Fruit fly (Drosophila melanogaster) S2 (cell line): Measurements from ENCODE around the gene Apt1.
A peak's percentile ranks its signal among the peaks of the same experiment; 100 is the strongest.
"Not testable (repeated sequence)": the region's sequence is repeated elsewhere in the genome, so short reads cannot be mapped to it uniquely, and the experiment has no call there.

Source experiments
- CG8478 ChIP-seq: fragments of >200 bp; optimal IDR thresholded peaks from 2 replicates; lab custom pipeline; 2018
- CTCF ChIP-seq, 2 experiments: fragments of >200 bp; optimal IDR thresholded peaks; 2 replicates each; lab custom pipeline; 2018

Apt1 gene

DNA sequence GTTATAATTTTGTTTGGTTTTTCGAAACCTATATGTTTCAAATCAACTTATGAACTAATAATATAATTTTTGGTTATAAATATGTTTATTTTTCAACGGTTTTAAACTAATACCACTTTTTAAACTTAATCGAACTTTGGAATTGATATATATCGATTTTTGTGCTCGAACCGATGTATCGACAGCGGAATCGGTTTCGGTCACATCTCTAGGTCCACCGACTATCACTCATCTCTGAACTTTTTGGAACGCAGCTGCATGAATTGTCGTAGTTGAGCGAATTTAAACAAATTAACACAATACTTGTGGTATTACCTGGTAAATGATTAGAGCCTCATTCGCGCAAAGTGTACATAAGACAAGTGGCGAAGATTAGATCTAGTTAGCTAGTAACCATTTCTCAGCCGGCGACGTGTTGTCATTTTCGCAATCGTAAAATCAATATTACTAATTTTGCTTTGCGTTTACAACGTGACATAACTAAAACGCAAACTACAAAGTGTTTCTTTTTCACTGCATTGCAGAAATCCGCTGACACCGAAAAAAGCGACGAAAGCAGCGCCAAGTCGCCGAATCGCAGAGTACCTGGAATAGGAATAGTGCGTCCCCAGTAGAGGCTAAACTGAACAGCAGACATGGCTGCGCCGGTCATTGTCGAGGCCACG lies at the start of gene Apt1:
Apt1 (plus strand) TSS at position 219 of the 665 bp plus-strand sequence.
- no peak for TF ChIP-seq CG8478 (lab: Kevin White, UChicago)
- TF ChIP-seq CTCF (optimal IDR thresholded peaks at IDR 0.05; lab: Kevin White, UChicago): peak in 1 of 2 experiments; percentile 16

DNA sequence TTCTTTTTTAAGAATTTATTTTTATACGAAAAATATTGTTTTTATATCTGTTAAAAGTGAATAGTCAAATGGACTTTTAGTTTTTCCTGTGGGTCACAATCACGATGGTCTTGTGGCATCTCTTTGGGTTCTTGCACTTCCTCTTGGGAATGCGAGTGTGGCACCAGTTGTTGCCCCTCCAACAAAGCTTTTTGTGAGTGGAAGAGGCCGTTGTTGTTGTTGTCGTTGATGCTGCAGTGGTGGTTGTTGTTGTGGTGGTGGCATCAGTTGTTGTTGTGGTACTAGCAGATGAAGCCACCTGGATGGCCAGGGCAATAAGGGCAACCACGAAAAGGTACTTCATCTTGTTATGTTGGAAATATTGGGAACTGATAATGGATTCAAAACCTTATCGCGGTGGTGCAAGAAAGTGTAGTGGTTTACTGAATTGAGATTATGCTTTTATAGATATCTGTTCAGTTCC lies 49.6 kb upstream of the Apt1 start, which contains the start of gene CG33270:
CG33270 (minus strand) TSS at position 413 of the 463 bp plus-strand sequence.
- TF ChIP-seq CTCF (optimal IDR thresholded peaks at IDR 0.05; lab: Kevin White, UChicago) (no peak), CG8478 (lab: Kevin White, UChicago) (no peak)

DNA sequence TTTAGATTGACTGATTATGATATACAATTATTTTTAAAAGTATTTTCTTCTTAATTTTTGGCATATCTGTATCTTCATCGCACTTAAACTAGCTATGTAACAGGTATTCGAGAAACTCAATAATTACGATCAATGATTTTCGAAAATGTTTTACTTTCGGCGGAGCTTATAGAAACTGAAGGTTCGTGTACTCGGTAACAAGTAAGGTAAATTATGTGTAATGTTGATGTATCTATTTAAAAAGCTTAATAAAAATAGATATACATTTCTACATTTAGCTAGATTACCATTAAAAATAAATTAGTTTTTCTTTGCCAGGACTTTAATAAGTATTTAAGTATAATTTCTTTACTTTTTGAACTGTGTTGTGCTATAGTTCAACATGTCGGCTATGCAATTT lies 49.0 kb upstream of the Apt1 start:
- TF ChIP-seq CG8478 (lab: Kevin White, UChicago) (no peak), CTCF (optimal IDR thresholded peaks at IDR 0.05; lab: Kevin White, UChicago) (no peak)

DNA sequence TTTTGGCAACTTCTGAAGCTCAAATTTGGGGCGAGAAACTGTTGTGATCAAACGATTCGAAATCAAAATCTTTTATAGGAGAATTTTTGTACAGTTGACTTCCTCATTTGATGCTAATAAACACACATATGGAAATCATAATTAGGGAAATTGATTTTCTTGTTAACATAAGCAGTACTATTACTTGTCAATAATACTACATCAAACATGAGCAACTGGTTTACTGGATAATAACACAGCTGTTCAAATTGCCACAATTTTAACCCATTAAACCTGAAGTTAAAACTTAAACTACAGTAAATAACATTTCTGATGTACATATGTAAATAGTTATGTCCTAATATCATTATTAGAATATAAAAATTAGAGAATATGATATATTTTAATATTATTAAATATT lies 47.9 kb upstream of the Apt1 start, which contains the start of gene CG43390:
CG43390 (minus strand) TSS at position 32 of the 400 bp plus-strand sequence.
- TF ChIP-seq CG8478 (lab: Kevin White, UChicago): no peak
- no peak for TF ChIP-seq CTCF (optimal IDR thresholded peaks at IDR 0.05; lab: Kevin White, UChicago)

DNA sequence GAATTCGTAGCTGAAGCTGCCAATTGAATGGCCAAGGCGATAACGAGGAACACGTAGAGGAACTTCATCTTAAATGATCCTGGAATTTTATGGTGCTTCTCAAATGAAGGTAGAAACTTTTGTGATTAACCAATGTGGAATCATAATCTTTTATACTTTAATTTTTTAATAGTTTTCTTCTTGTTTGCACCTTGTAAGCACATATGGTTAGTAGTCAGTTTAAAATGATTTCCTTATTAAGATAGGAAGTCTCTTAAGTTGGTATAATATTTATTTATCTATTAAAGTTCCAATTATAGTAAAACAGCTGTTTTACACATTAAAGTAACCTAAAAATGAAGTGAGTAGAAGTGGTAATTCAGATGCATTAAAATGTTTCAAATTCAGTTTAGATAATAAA lies 46.9 kb upstream of the Apt1 start, which contains the start of gene CG43391:
CG43391 (minus strand) TSS at position 101 of the 400 bp plus-strand sequence.
- TF ChIP-seq CTCF (optimal IDR thresholded peaks at IDR 0.05; lab: Kevin White, UChicago): no peak
- no peak for TF ChIP-seq CG8478 (lab: Kevin White, UChicago)

DNA sequence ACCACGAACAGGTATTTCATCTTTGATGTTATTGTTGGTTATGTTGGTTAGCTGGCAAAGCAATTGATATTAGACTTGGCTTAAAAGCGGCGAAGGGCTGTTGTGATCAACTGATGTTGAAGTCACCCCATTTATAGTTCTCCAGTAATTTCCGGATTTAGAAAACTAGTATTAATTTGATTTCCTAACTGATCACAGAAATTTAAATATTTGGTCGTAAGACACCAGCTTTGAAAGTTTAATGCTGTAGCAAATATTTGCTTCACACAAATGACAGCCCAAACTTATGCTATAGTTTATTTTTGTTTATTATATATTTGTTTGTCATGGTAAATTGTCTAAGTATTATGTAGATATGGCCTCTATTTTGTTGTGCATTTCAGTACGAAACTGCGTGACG lies 45.7 kb upstream of the Apt1 start, which contains the start of gene CG33269:
CG33269 (minus strand) TSS at position 101 of the 400 bp plus-strand sequence.
- TF ChIP-seq CG8478 (lab: Kevin White, UChicago) (no peak), CTCF (optimal IDR thresholded peaks at IDR 0.05; lab: Kevin White, UChicago) (no peak)

DNA sequence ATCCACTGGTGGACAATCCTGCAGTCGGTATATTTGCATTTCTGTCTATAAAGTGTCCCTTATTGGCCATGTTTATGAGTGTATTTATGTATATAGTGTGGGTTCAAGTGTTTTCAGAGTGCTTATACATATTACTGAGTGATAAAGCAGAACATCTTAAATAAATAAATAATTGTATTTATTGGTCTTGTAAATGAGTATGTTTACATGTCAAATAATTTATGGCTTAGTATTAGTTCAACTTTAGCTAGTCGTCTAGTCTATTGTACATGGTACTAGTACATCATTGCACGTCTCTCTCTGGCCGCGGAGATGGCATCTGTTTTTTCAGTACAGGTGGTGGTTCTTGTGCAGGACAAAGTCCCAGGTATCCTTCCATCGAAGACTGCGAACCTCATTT lies 43.9 kb upstream of the Apt1 start, which contains the start of gene CG32086:
CG32086 (minus strand) TSS at position 101 of the 400 bp plus-strand sequence.
- TF ChIP-seq CTCF (optimal IDR thresholded peaks at IDR 0.05; lab: Kevin White, UChicago): no peak
- no peak for TF ChIP-seq CG8478 (lab: Kevin White, UChicago)

DNA sequence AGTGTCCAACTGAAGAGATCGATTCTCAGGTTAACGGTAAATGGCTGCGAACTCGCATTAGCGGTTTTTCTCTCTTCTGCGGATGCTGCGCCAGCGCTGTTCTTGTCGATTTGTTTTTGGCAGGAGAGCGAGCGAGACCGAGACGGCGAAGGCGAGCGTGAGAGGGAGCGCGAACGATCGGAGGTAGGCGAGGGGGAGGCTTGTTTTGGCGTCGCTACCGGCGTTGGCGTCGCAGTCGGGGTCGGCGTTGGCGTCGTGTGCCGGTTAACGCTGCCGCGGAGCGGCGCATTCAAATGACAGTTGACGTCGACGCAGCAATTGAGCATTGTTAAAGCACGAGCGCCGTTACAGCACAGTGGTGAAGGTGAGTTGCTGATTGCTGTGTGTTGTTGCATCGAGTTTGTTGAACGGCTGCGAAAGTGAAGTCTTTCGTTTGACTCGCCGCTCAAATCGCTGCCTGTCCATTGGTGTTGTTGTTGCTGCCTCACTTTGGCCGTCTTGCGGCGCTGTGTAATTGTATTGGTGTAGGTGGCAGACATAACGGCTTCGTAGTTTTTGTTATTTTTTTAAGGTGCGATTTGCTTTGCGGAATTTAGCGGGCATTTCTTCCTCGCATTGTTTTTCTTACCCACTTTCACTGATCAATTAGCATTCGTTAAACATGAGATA lies 40.9 kb upstream of the Apt1 start:
- TF ChIP-seq CTCF (optimal IDR thresholded peaks at IDR 0.05; lab: Kevin White, UChicago) (no peak), CG8478 (lab: Kevin White, UChicago) (no peak)

DNA sequence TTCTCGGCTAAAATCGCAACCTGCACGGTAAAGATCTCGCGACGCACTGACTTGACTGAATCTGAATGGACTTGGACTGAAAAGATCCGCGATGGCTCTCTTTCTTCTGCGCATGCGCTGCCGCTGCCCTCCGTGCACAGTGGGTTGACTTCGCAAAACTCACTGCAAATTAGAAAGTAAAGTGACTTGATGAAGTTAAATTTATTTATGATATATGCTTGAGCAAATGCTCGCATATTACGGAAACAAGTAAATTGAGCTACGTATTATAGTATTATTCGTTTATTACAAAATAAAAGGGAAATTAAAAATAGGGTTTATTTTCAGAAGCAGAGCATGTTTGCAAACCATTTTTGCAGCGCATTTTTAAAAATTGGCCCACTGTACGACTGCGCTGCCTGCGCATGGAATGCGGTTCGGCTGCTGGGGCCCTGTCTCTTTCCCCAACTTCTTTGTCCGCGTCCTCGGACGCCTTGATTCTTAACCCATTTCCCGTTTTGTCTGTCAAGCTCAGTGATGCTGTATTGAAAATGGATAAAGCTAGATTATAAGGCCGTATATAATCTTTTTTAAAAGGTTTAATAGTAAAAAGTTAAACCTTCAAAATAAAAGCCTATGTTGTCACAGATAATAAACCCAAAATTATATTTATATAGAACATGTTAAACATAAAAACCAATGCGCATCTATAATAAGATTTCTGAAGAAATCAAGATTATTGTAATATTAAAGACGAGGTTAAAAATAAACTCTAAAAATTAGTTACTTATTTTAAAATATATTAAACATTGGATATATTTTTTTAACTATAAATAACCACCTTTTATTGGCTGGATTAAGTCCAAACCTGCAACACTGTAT lies 39.9 kb upstream of the Apt1 start, which contains the start of gene rt:
rt (minus strand) TSS at position 51 of the 861 bp plus-strand sequence.
- TF ChIP-seq CG8478 (lab: Kevin White, UChicago) (no peak), CTCF (optimal IDR thresholded peaks at IDR 0.05; lab: Kevin White, UChicago) (no peak)

DNA sequence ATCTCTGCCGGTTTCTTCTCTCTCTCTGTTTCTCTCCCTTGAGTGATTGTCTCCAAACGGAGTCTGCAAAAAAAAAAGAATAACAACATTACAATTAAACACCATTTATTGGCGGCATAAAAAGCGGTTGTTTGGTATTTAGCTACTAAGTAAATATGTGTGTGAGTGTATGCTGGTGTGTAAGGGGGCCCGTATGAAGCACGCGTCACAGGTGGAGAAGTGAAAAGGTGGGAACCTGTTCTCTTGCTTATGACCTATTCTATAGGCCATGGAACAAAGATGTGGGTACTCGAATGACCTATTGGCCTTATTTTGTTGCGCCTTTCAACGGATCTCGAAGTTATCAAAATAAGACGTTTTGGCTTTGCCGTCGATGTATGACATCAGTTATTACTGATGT lies 39.2 kb upstream of the Apt1 start:
- TF ChIP-seq CG8478 (lab: Kevin White, UChicago) (no peak), CTCF (optimal IDR thresholded peaks at IDR 0.05; lab: Kevin White, UChicago) (no peak)

DNA sequence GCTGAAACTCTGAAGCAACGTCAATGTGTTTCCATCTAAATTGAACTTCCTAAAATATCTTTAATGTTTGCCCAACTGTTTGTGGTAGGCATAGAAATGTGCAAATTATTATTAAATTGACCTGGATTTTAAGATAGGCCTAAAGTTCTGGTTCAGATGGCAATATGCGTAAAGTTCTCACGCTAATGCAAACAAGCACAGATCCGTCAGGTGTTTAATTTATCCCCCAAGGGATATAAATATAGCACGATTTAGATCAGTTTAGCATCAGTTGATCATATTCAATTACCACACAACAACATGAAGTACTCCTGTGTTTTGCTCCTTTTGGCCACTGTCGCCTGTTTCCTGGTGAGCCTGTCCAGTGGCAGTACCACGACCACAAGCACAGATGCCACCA lies 38.4 kb upstream of the Apt1 start, which contains the start of gene CG7377:
CG7377 (plus strand) TSS at position 301 of the 400 bp plus-strand sequence.
- not testable (repeated sequence) for TF ChIP-seq CTCF (optimal IDR thresholded peaks at IDR 0.05; lab: Kevin White, UChicago); CG8478 (lab: Kevin White, UChicago)

DNA sequence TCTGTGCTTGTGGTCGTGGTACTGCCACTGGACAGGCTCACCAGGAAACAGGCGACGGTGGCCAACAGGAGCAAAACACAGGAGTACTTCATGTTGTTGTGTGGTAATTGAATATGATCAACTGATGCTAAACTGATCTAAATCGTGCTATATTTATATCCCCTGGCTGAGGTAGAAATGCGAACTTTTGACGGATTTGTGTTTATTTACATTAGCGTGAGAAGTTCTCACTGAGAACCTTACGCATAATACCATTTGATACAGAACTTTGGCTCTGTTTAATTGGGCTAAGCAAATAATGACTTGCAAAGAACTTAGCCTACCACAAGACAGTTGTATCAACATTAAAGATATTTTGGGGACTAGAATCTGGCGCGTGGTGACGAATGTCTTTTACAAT lies 36.7 kb upstream of the Apt1 start, which contains the start of gene CG33268:
CG33268 (minus strand) TSS at position 101 of the 400 bp plus-strand sequence.
- no peak for TF ChIP-seq CG8478 (lab: Kevin White, UChicago)
- TF ChIP-seq CTCF (optimal IDR thresholded peaks at IDR 0.05; lab: Kevin White, UChicago): no peak

DNA sequence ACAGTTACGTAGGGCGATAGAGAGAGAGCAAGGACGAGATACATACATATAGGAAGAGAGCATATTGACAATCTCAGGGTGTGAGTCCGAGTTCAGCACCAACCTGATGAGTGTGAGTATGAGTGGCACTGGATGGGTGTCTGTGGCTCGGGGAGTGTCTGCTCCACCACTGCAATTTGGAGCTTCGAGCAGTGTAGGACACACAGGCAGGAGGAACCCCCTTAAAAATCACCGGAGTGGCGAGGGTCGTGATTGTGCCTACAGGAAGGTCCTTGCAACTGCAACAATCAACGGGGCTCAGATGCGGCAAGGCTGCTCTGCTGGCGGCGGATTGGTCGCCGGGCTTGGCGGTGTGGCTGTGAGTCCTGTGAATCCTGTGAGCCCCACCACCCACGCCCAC lies 36.0 kb upstream of the Apt1 start:
- TF ChIP-seq CG8478 (lab: Kevin White, UChicago): no peak
- no peak for TF ChIP-seq CTCF (optimal IDR thresholded peaks at IDR 0.05; lab: Kevin White, UChicago)

DNA sequence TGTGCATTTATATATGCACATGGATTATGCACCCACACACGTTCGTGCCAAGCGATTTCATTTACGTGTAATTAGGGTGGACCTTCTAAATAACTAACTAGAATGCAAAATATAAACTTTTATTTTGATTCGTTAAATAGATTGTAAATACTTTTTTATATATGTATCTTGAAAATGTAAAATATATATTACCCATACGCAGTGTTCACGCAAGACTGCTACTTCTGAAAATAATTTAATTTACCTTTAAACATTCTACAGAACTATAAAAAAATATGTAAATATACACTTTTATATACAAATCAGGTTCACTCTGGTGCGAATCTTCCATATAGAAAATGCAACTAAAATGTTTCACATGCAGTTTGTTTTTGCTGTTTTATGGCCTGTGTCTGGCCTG lies 34.1 kb upstream of the Apt1 start:
- TF ChIP-seq CG8478 (lab: Kevin White, UChicago) (no peak), CTCF (optimal IDR thresholded peaks at IDR 0.05; lab: Kevin White, UChicago) (no peak)
